Worm (Caenorhabditis elegans): ENCODE data around the gene fmo-1.

- TF ChIP-seq snpc-4 (tag; optimal IDR thresholded peaks at IDR 0.05): no peak
- TF ChIP-seq unc-62 (GFP tag; optimal IDR thresholded peaks at IDR 0.05): no peak
- TF ChIP-seq ztf-11 (tag; optimal IDR thresholded peaks at IDR 0.05): no peak
- no peak for TF ChIP-seq ama-1 (optimal IDR thresholded peaks at IDR 0.05)
- TF ChIP-seq lin-39 (tag; optimal IDR thresholded peaks at IDR 0.05): no peak
- TF ChIP-seq elt-3 (tag; optimal IDR thresholded peaks at IDR 0.05): no peak
- TF ChIP-seq pha-4 (tag; optimal IDR thresholded peaks at IDR 0.05): no peak
- no peak for TF ChIP-seq daf-12 (tag; optimal IDR thresholded peaks at IDR 0.05)
- TF ChIP-seq nfya-1 (tag; optimal IDR thresholded peaks at IDR 0.05; ENCODE audit: insufficient read depth): no peak
- TF ChIP-seq egl-27 (tag; optimal IDR thresholded peaks at IDR 0.05): no peak
- TF ChIP-seq ZK546.5 (tag; optimal IDR thresholded peaks at IDR 0.05): no peak
- TF ChIP-seq jun-1 (tag; optimal IDR thresholded peaks at IDR 0.05): no peak
- TF ChIP-seq ztf-4 (tag; optimal IDR thresholded peaks at IDR 0.05): no peak
- TF ChIP-seq mdl-1 (tag; optimal IDR thresholded peaks at IDR 0.05): no peak
Observed at ce11 chrIV:10699000-10699399, 37.3 kb downstream of the fmo-1 start.
